Worm (Caenorhabditis elegans) whole organism, L1 larva: ENCODE measurements around the gene cids-1.

Experiments
- F16B12.6 ChIP-seq: fragments of 150-350 bp; optimal IDR thresholded peaks from 2 replicates; lab custom pipeline; 2014; ENCODE audit warnings: missing biosample characterization, missing genetic modification characterization
- alr-1 ChIP-seq: fragments of 200-800 bp; sonication (Bioruptor generic); optimal IDR thresholded peaks from 2 replicates; lab custom pipeline; 2018; ENCODE audit warnings: borderline replicate concordance, mild to moderate bottlenecking, missing genetic modification characterization, missing compliant biosample characterization
- efl-3 ChIP-seq: fragments of 200-800 bp; sonication (Bioruptor generic); optimal IDR thresholded peaks from 2 replicates; lab custom pipeline; 2018; ENCODE audit warnings: mild to moderate bottlenecking, missing genetic modification characterization, missing compliant biosample characterization
- swsn-7 ChIP-seq: sonication (generic microtip); optimal IDR thresholded peaks from 2 replicates; lab custom pipeline; 2016; ENCODE audit warnings: missing genetic modification characterization, missing compliant biosample characterization
- zag-1 ChIP-seq: fragments of 150-350 bp; optimal IDR thresholded peaks from 2 replicates; lab custom pipeline; 2014; ENCODE audit warnings: missing biosample characterization, missing genetic modification characterization
- ztf-4 ChIP-seq: fragments of 150-350 bp; optimal IDR thresholded peaks from 2 replicates; lab custom pipeline; 2014; ENCODE audit warnings: missing biosample characterization, missing genetic modification characterization

- TF ChIP-seq ztf-4, result no peak
- TF ChIP-seq F16B12.6, result no peak
- TF ChIP-seq swsn-7 (tag; lab: Kevin White, UChicago), result no peak
- no peak for TF ChIP-seq alr-1 (tag; lab: Kevin White, UChicago)
- TF ChIP-seq zag-1 (tag; lab: Kevin White, UChicago), result no peak
- no peak for TF ChIP-seq efl-3 (GFP tag; lab: Kevin White, UChicago)
Measured at ce11 chrIII:8262599-8262998, 18.4 kb downstream of the cids-1 start.
